Worm (Caenorhabditis elegans): ENCODE measurements around the gene C02B8.12.

Gene C02B8.12

ce11 chrX:8147398-8147797, 24.2 kb upstream of the C02B8.12 start, which contains the start of gene C02B8.1:
C02B8.1 (plus strand) TSS chrX:8147698.
- TF ChIP-seq madf-10 (tag; optimal IDR thresholded peaks at IDR 0.05): no peak
- no peak for TF ChIP-seq nfya-1 (tag; optimal IDR thresholded peaks at IDR 0.05; ENCODE audit: borderline replicate concordance, insufficient read depth)
- no peak for TF ChIP-seq F55B11.4 (tag; optimal IDR thresholded peaks at IDR 0.05; ENCODE audit: borderline replicate concordance, insufficient read depth)
- no peak for TF ChIP-seq rpc-1 (optimal IDR thresholded peaks at IDR 0.05)
- no peak for TF ChIP-seq rpc-1 (tag; optimal IDR thresholded peaks at IDR 0.05)

DNA sequence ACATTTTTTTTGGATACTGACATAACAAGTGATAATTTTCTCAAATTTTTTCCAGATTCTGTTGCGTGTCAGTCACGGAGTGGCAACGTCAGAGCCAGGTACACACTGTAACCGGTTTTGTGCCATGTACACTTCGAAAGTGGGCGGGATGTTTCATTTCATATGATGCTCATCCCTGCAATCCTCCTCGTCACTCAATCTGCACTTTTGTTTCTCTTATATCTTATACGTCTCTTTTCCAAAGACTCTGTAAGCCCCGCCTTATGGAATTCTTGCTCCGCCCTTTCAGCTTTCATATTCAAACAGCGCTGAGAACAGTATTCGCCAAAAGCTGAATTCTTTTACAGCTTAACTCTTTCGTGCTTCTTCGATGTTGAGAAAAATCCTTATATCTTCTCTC, 16.0 kb upstream of the C02B8.12 start, which contains the start of gene C02B8.3:
TSS of gene C02B8.3 (plus strand) at position 301 of the 400 bp plus-strand sequence.
- TF ChIP-seq F57C9.4 (tag; optimal IDR thresholded peaks at IDR 0.05) (no peak), sptf-2 (GFP tag; optimal IDR thresholded peaks at IDR 0.05) (no peak), F49E8.2 (tag; optimal IDR thresholded peaks at IDR 0.05; ENCODE audit: insufficient read depth) (no peak), attf-6 (GFP tag; IDR thresholded peaks at IDR 0.05) (no peak), somi-1 (GFP tag; optimal IDR thresholded peaks at IDR 0.05) (no peak), gei-17 (GFP tag; optimal IDR thresholded peaks at IDR 0.05) (no peak), Y67H2A.10 (GFP tag; conservative IDR thresholded peaks at IDR 0.05) (no peak), egl-18 (GFP tag; IDR thresholded peaks at IDR 0.05) (no peak), madf-6 (GFP tag; IDR thresholded peaks at IDR 0.05) (no peak), madf-8 (GFP tag; conservative IDR thresholded peaks at IDR 0.05) (no peak), nhr-27 (tag; optimal IDR thresholded peaks at IDR 0.05) (no peak), rpc-1 (optimal IDR thresholded peaks at IDR 0.05) (no peak), rpc-1 (tag; optimal IDR thresholded peaks at IDR 0.05) (no peak), F33H1.4 (GFP tag; IDR thresholded peaks at IDR 0.05) (no peak), lag-1 (GFP tag; IDR thresholded peaks at IDR 0.05) (no peak), rec-8 (tag; optimal IDR thresholded peaks at IDR 0.05) (no peak), dpff-1 (tag; optimal IDR thresholded peaks at IDR 0.05) (no peak), C06A6.2 (GFP tag; conservative IDR thresholded peaks at IDR 0.05) (no peak)

DNA sequence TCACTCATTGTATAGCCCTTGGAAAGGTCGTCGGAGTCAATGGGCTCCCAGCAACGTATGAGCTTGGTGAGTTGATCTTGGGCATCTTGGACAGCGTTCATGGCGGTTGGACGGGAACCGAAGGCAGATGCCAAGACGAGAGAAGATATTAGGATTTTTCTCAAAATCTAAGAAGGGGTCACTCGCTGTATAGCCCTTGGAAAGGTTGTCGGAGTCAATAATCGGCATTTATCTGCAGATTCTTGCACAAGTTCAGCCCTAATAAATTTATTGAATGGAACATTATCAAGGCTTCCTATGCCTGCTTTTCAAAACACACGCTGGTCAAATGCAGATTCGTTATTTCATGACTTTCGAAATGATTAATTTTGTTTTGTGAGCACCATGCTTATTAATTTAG, 14.6 kb upstream of the C02B8.12 start, which contains the start of gene C02B8.7:
TSS of gene C02B8.7 (minus strand) at position 101 of the 400 bp plus-strand sequence.
- TF ChIP-seq ceh-58 (GFP tag; IDR thresholded peaks at IDR 0.05) (0 out of 2 replicates have a peak, but pooled peaks have one; percentile 35), cebp-2 (GFP tag; IDR thresholded peaks at IDR 0.05) (0 out of 2 replicates have a peak, but pooled peaks have one; percentile 16), K12H6.12 (tag; optimal IDR thresholded peaks at IDR 0.05) (no peak)

ce11 chrX:8136276-8136891, 13.2 kb upstream of the C02B8.12 start, which contains the start of gene C02B8.6:
C02B8.6 (minus strand) TSS chrX:8136326.
- TF ChIP-seq let-607 (tag; optimal IDR thresholded peaks at IDR 0.05): no peak
- TF ChIP-seq F39B2.1 (GFP tag; IDR thresholded peaks at IDR 0.05): no peak
- 0 out of 2 replicates have a peak, but pooled peaks have one; percentile 10 for TF ChIP-seq hmg-1.2 (GFP tag; IDR thresholded peaks at IDR 0.05)
- TF ChIP-seq dox-1 (GFP tag; IDR thresholded peaks at IDR 0.05): peak; percentile 53; the same call in 1 of the 2 replicates
- no peak for TF ChIP-seq bed-1 (GFP tag; IDR thresholded peaks at IDR 0.05)
- TF ChIP-seq ztf-18 (tag; optimal IDR thresholded peaks at IDR 0.05): no peak
- TF ChIP-seq attf-5 (GFP tag; optimal IDR thresholded peaks at IDR 0.05): peak; percentile 9
- TF ChIP-seq F23B12.7 (tag; optimal IDR thresholded peaks at IDR 0.05; ENCODE audit: insufficient read depth): peak; percentile 46
- no peak for TF ChIP-seq K11D2.4 (GFP tag; IDR thresholded peaks at IDR 0.05)
- TF ChIP-seq unc-130 (GFP tag; optimal IDR thresholded peaks at IDR 0.05): no peak
- no peak for TF ChIP-seq T07F8.4 (tag; optimal IDR thresholded peaks at IDR 0.05)
- no peak for TF ChIP-seq mcd-1 (GFP tag; IDR thresholded peaks at IDR 0.05)
- no peak for TF ChIP-seq lin-40 (tag; optimal IDR thresholded peaks at IDR 0.05)
- TF ChIP-seq nhr-80 (tag; optimal IDR thresholded peaks at IDR 0.05): peak; percentile 72
- TF ChIP-seq F37B4.10 (GFP tag; IDR thresholded peaks at IDR 0.05): no peak

Measured in whole organism, young adult.